Fruit fly (Drosophila melanogaster): ENCODE measurements around the gene Axs.

The Axs gene

dm6 chrX:16683765-16684164 lies at the start of gene Axs:
TSS of gene Axs (minus strand) at chrX:16683895.
- TF ChIP-seq h (optimal IDR thresholded peaks at IDR 0.05): no peak
- TF ChIP-seq ttk (optimal IDR thresholded peaks at IDR 0.05): no peak
- no peak for TF ChIP-seq insv (optimal IDR thresholded peaks at IDR 0.05)
- no peak for TF ChIP-seq Sin3A (optimal IDR thresholded peaks at IDR 0.05)
- TF ChIP-seq Myc (optimal IDR thresholded peaks at IDR 0.05): no peak
- TF ChIP-seq psq (optimal IDR thresholded peaks at IDR 0.05): no peak

dm6 chrX:16733244-16733643 lies 49.5 kb upstream of the Axs start:
- TF ChIP-seq h (optimal IDR thresholded peaks at IDR 0.05) (no peak), Sin3A (optimal IDR thresholded peaks at IDR 0.05) (no peak), ttk (optimal IDR thresholded peaks at IDR 0.05) (no peak)

- no peak for TF ChIP-seq ttk (optimal IDR thresholded peaks at IDR 0.05)
- no peak for TF ChIP-seq Sin3A (optimal IDR thresholded peaks at IDR 0.05)
- no peak for TF ChIP-seq h (optimal IDR thresholded peaks at IDR 0.05)
- TF ChIP-seq psq (optimal IDR thresholded peaks at IDR 0.05): no peak
- TF ChIP-seq insv (optimal IDR thresholded peaks at IDR 0.05): no peak
- no peak for TF ChIP-seq Myc (optimal IDR thresholded peaks at IDR 0.05)
These were observed 47.1 kb upstream of the Axs start, which contains the start of gene TwdlX for dm6 chrX:16730791-16731190. TSS of gene TwdlX (plus strand) at chrX:16731091.

- TF ChIP-seq psq (optimal IDR thresholded peaks at IDR 0.05) (no peak), insv (optimal IDR thresholded peaks at IDR 0.05) (no peak)
These were observed 40.8 kb upstream of the Axs start for dm6 chrX:16724544-16724943.

dm6 chrX:16723203-16724173 lies 39.8 kb upstream of the Axs start:
- TF ChIP-seq insv (optimal IDR thresholded peaks at IDR 0.05): no peak
- no peak for TF ChIP-seq h (optimal IDR thresholded peaks at IDR 0.05)
- no peak for TF ChIP-seq ttk (optimal IDR thresholded peaks at IDR 0.05)
- TF ChIP-seq psq (optimal IDR thresholded peaks at IDR 0.05): no peak
- no peak for TF ChIP-seq Sin3A (optimal IDR thresholded peaks at IDR 0.05)
- no peak for TF ChIP-seq Myc (optimal IDR thresholded peaks at IDR 0.05)

dm6 chrX:16721168-16721567 lies 37.5 kb upstream of the Axs start, which contains the start of the genes CG32572 and CG34325:
TSS of gene CG32572 (plus strand) at chrX:16721183.
TSS of gene CG34325 (minus strand) at chrX:16721411.
- no peak for TF ChIP-seq Myc (optimal IDR thresholded peaks at IDR 0.05)
- TF ChIP-seq psq (optimal IDR thresholded peaks at IDR 0.05): no peak
- TF ChIP-seq h (optimal IDR thresholded peaks at IDR 0.05): no peak
- no peak for TF ChIP-seq ttk (optimal IDR thresholded peaks at IDR 0.05)
- no peak for TF ChIP-seq Sin3A (optimal IDR thresholded peaks at IDR 0.05)
- TF ChIP-seq insv (optimal IDR thresholded peaks at IDR 0.05): no peak

- no peak for TF ChIP-seq ttk (optimal IDR thresholded peaks at IDR 0.05)
- no peak for TF ChIP-seq Sin3A (optimal IDR thresholded peaks at IDR 0.05)
- no peak for TF ChIP-seq h (optimal IDR thresholded peaks at IDR 0.05)
These were observed 34.6 kb upstream of the Axs start for dm6 chrX:16718169-16718723.

dm6 chrX:16716649-16717048 lies 33.0 kb upstream of the Axs start:
- no peak for TF ChIP-seq insv (optimal IDR thresholded peaks at IDR 0.05)
- TF ChIP-seq Myc (optimal IDR thresholded peaks at IDR 0.05): no peak
- TF ChIP-seq Sin3A (optimal IDR thresholded peaks at IDR 0.05): no peak
- no peak for TF ChIP-seq ttk (optimal IDR thresholded peaks at IDR 0.05)
- TF ChIP-seq h (optimal IDR thresholded peaks at IDR 0.05): no peak
- TF ChIP-seq psq (optimal IDR thresholded peaks at IDR 0.05): no peak

- no peak for TF ChIP-seq psq (optimal IDR thresholded peaks at IDR 0.05)
- no peak for TF ChIP-seq Myc (optimal IDR thresholded peaks at IDR 0.05)
- no peak for TF ChIP-seq h (optimal IDR thresholded peaks at IDR 0.05)
- no peak for TF ChIP-seq Sin3A (optimal IDR thresholded peaks at IDR 0.05)
- TF ChIP-seq ttk (optimal IDR thresholded peaks at IDR 0.05): no peak
- no peak for TF ChIP-seq insv (optimal IDR thresholded peaks at IDR 0.05)
These were observed 27.3 kb upstream of the Axs start, which contains the start of gene CG13008 for dm6 chrX:16711003-16711402. TSS of gene CG13008 (plus strand) at chrX:16711303.

dm6 chrX:16706774-16707173 lies 23.1 kb upstream of the Axs start, which contains the start of gene CG9672:
TSS of gene CG9672 (minus strand) at chrX:16706874.
- no peak for TF ChIP-seq Myc (optimal IDR thresholded peaks at IDR 0.05)
- no peak for TF ChIP-seq ttk (optimal IDR thresholded peaks at IDR 0.05)
- no peak for TF ChIP-seq insv (optimal IDR thresholded peaks at IDR 0.05)
- no peak for TF ChIP-seq psq (optimal IDR thresholded peaks at IDR 0.05)
- no peak for TF ChIP-seq Sin3A (optimal IDR thresholded peaks at IDR 0.05)
- no peak for TF ChIP-seq h (optimal IDR thresholded peaks at IDR 0.05)

- TF ChIP-seq insv (optimal IDR thresholded peaks at IDR 0.05): no peak
- no peak for TF ChIP-seq Myc (optimal IDR thresholded peaks at IDR 0.05)
- TF ChIP-seq Sin3A (optimal IDR thresholded peaks at IDR 0.05): no peak
- no peak for TF ChIP-seq h (optimal IDR thresholded peaks at IDR 0.05)
- TF ChIP-seq psq (optimal IDR thresholded peaks at IDR 0.05): no peak
These were observed 20.1 kb upstream of the Axs start, which contains the start of the genes CG9673 and CG4653 for dm6 chrX:16703747-16704146. TSS of gene CG9673 (minus strand) at chrX:16703884. TSS of gene CG4653 (plus strand) at chrX:16704081.

dm6 chrX:16701941-16702340 lies 18.2 kb upstream of the Axs start, which contains the start of gene sphe:
TSS of gene sphe (minus strand) at chrX:16701972.
- TF ChIP-seq insv (optimal IDR thresholded peaks at IDR 0.05): no peak

Measured in Kc167 (cell line).